Worm (Caenorhabditis elegans): ENCODE results near the gene F07C6.4.

DNA sequence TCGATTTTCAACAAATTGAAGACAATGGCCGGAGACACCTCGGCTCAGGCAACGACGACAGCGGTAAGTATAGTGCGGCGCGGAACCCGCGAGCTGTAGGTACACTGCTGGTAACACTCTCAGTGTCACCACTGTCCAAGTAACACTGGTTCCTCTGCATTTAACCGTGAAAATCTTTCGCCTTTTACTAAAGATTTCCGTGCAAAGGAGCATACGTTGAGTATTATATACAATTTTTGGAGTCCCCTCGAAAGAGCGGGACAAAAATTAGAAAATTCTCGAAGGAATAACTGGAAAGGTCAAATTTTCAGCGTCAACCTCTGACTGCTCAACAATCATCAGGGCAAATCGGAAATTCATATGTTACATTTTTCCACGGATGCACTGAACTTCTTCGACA, 19.7 kb upstream of the F07C6.4 start:
- TF ChIP-seq ama-1 (optimal IDR thresholded peaks at IDR 0.05) (no peak), hnd-1 (tag; optimal IDR thresholded peaks at IDR 0.05) (no peak), flt-1 (GFP tag; IDR thresholded peaks at IDR 0.05) (no peak), ceh-36 (tag; optimal IDR thresholded peaks at IDR 0.05) (no peak), F13C5.2 (tag; optimal IDR thresholded peaks at IDR 0.05) (no peak), tbx-37 (GFP tag; conservative IDR thresholded peaks at IDR 0.05) (no peak), ceh-13 (GFP tag; optimal IDR thresholded peaks at IDR 0.05) (no peak), hmg-4 (GFP tag; optimal IDR thresholded peaks at IDR 0.05) (no peak), pes-1 (GFP tag; IDR thresholded peaks at IDR 0.05) (no peak), ets-7 (tag; optimal IDR thresholded peaks at IDR 0.05) (no peak)

Data from whole organism, early embryonic.